Fruit fly (Drosophila melanogaster): ENCODE data around the gene CG34126.

CG34126 gene

dm6 chr2L:5002711-5003402, 21.4 kb downstream of the CG34126 start (continued):
- no peak for TF ChIP-seq CG7368 (GFP tag; optimal IDR thresholded peaks at IDR 0.05)
- no peak for TF ChIP-seq Smox (GFP tag; optimal IDR thresholded peaks at IDR 0.05)
- no peak for TF ChIP-seq CG9139 (GFP tag; optimal IDR thresholded peaks at IDR 0.05)
- TF ChIP-seq svp (GFP tag): peak; percentile 84
- TF ChIP-seq CG6163 (GFP tag; IDR thresholded peaks at IDR 0.05): peak; percentile 82
- TF ChIP-seq CG31627 (GFP tag; optimal IDR thresholded peaks at IDR 0.05): peak; percentile 12
- no peak for TF ChIP-seq fd85E (GFP tag; optimal IDR thresholded peaks at IDR 0.05)
- no peak for TF ChIP-seq Sox15 (GFP tag; optimal IDR thresholded peaks at IDR 0.05)
- TF ChIP-seq Hr39 (GFP tag; optimal IDR thresholded peaks at IDR 0.05): peak; percentile 39
- TF ChIP-seq CG6276 (GFP tag; optimal IDR thresholded peaks at IDR 0.05): peak; percentile 63
- TF ChIP-seq CG32006 (GFP tag; optimal IDR thresholded peaks at IDR 0.05): peak; percentile 81
- no peak for TF ChIP-seq CG34406 (GFP tag; optimal IDR thresholded peaks at IDR 0.05)
- peak; percentile 76 for TF ChIP-seq Eip78C (GFP tag)
- TF ChIP-seq Eip93F (GFP tag; optimal IDR thresholded peaks at IDR 0.05): no peak

dm6 chr2L:5003670-5004453, 22.4 kb downstream of the CG34126 start:
- TF ChIP-seq cyc (GFP tag; optimal IDR thresholded peaks at IDR 0.05): no peak
- TF ChIP-seq CG6163 (GFP tag; IDR thresholded peaks at IDR 0.05): 0 out of 3 replicates have a peak, but pooled peaks have one; percentile 8

- TF ChIP-seq CG11294 (GFP tag; IDR thresholded peaks at IDR 0.05): peak; percentile 89
- TF ChIP-seq Eip93F (GFP tag; optimal IDR thresholded peaks at IDR 0.05): peak; percentile 72
- peak; percentile 80 to 82 for TF ChIP-seq salr (GFP tag; optimal IDR thresholded peaks at IDR 0.05)
- TF ChIP-seq dac (GFP tag; optimal IDR thresholded peaks at IDR 0.05): peak; percentile 60
- peak; percentile 90 for TF ChIP-seq CG31627 (GFP tag; optimal IDR thresholded peaks at IDR 0.05)
- peak; percentile 88 for TF ChIP-seq CG8119 (GFP tag; IDR thresholded peaks at IDR 0.05)
- peak; percentile 88 for TF ChIP-seq cyc (GFP tag; optimal IDR thresholded peaks at IDR 0.05)
- peak; percentile 73 for TF ChIP-seq vri (GFP tag; optimal IDR thresholded peaks at IDR 0.05)
- peak; percentile 89 for TF ChIP-seq eg (GFP tag; IDR thresholded peaks at IDR 0.05)
- TF ChIP-seq Met (GFP tag; optimal IDR thresholded peaks at IDR 0.05): peak; percentile 87
- peak; percentile 96 for TF ChIP-seq Eip78C (GFP tag)
- peak; percentile 90 for TF ChIP-seq OdsH (GFP tag; optimal IDR thresholded peaks at IDR 0.05)
- peak; percentile 69 for TF ChIP-seq Lpt (GFP tag; optimal IDR thresholded peaks at IDR 0.05)
- peak; percentile 82 for TF ChIP-seq CG6808 (GFP tag; optimal IDR thresholded peaks at IDR 0.05)
- peak; percentile 88 for TF ChIP-seq dsx (GFP tag; optimal IDR thresholded peaks at IDR 0.05; ENCODE audit: poor library complexity, severe bottlenecking)
- TF ChIP-seq acj6 (GFP tag; optimal IDR thresholded peaks at IDR 0.05): peak; percentile 88
- peak; percentile 91 for TF ChIP-seq Sox14 (GFP tag; optimal IDR thresholded peaks at IDR 0.05)
- TF ChIP-seq pdm3 (GFP tag; optimal IDR thresholded peaks at IDR 0.05): peak; percentile 91
- TF ChIP-seq CG16779 (tag; optimal IDR thresholded peaks at IDR 0.05): peak; percentile 80
- peak; percentile 85 to 87 for TF ChIP-seq ss (GFP tag; optimal IDR thresholded peaks at IDR 0.05)
- peak; percentile 76 for TF ChIP-seq CG11902 (GFP tag; optimal IDR thresholded peaks at IDR 0.05)
- peak; percentile 84 for TF ChIP-seq Smox (GFP tag; optimal IDR thresholded peaks at IDR 0.05)
- peak; percentile 82 for TF ChIP-seq spab (GFP tag; optimal IDR thresholded peaks at IDR 0.05)
- TF ChIP-seq CG32006 (GFP tag; optimal IDR thresholded peaks at IDR 0.05): peak; percentile 88
- TF ChIP-seq CG6276 (GFP tag; optimal IDR thresholded peaks at IDR 0.05): peak; percentile 74
- peak; percentile 82 for TF ChIP-seq Sox15 (GFP tag; optimal IDR thresholded peaks at IDR 0.05)
- TF ChIP-seq fd59A (GFP tag; optimal IDR thresholded peaks at IDR 0.05): peak; percentile 81
- TF ChIP-seq Blimp-1 (GFP tag; optimal IDR thresholded peaks at IDR 0.05): peak; percentile 47
- TF ChIP-seq CG10631 (GFP tag; optimal IDR thresholded peaks at IDR 0.05): peak; percentile 90
- TF ChIP-seq topi (GFP tag; optimal IDR thresholded peaks at IDR 0.05): peak; percentile 88
- TF ChIP-seq Sox102F (GFP tag; optimal IDR thresholded peaks at IDR 0.05): peak; percentile 89
- TF ChIP-seq svp (GFP tag): peak; percentile 94
- TF ChIP-seq CG3919 (GFP tag; optimal IDR thresholded peaks at IDR 0.05): peak; percentile 91
- TF ChIP-seq CG4318 (GFP tag; optimal IDR thresholded peaks at IDR 0.05): no peak
- peak; percentile 89 for TF ChIP-seq lz (GFP tag; optimal IDR thresholded peaks at IDR 0.05)
- TF ChIP-seq Hr4 (GFP tag; optimal IDR thresholded peaks at IDR 0.05): peak; percentile 91
Measured at dm6 chr2L:5004677-5005463, 23.5 kb downstream of the CG34126 start.

Data from whole organism, prepupa.